Fruit fly (Drosophila melanogaster) whole organism, wandering third instar larva: ENCODE results near the gene CG4022.

Experiments
- Abd-B ChIP-seq: fragments of >200 bp; optimal IDR thresholded peaks from 2 replicates; lab custom pipeline; 2017; ENCODE audit warnings: missing biosample characterization, missing genetic modification characterization
- CG32264 ChIP-seq: fragments of 200-800 bp; sonication (Bioruptor generic); optimal IDR thresholded peaks from 2 replicates; lab custom pipeline; 2016; ENCODE audit warnings: missing biosample characterization, missing genetic modification characterization
- CG9705 ChIP-seq: fragments of 200-800 bp; sonication (Bioruptor generic); optimal IDR thresholded peaks from 2 replicates; lab custom pipeline; 2018; ENCODE audit warnings: missing biosample characterization, mild to moderate bottlenecking, missing genetic modification characterization
- CrebA ChIP-seq: fragments of 200-800 bp; sonication (Bioruptor generic); optimal IDR thresholded peaks from 2 replicates; lab custom pipeline; 2016; ENCODE audit warnings: missing biosample characterization, mild to moderate bottlenecking, missing genetic modification characterization, borderline replicate concordance
- Dif ChIP-seq: fragments of 200-275, 200-300 bp; sonication (Bioruptor generic); optimal IDR thresholded peaks from 2 replicates; lab custom pipeline; 2018; ENCODE audit warnings: missing biosample characterization, missing genetic modification characterization; ENCODE audit not compliant: partially characterized antibody
- GATAd ChIP-seq: sonication (Bioruptor generic); optimal IDR thresholded peaks from 2 replicates; lab custom pipeline; 2016; ENCODE audit warnings: missing biosample characterization, missing genetic modification characterization
- HLH106 ChIP-seq: fragments of 200-800 bp; optimal IDR thresholded peaks from 3 replicates; lab custom pipeline; 2019; ENCODE audit warnings: missing biosample characterization, mild to moderate bottlenecking, missing genetic modification characterization, moderate library complexity
- Hnf4 ChIP-seq: fragments of 200-800 bp; sonication (Bioruptor generic); optimal IDR thresholded peaks from 2 replicates; lab custom pipeline; 2016; ENCODE audit warnings: missing biosample characterization, mild to moderate bottlenecking, missing genetic modification characterization
- Hr78 ChIP-seq: fragments of >200 bp; optimal IDR thresholded peaks from 2 replicates; lab custom pipeline; 2017; ENCODE audit warnings: missing biosample characterization, missing genetic modification characterization
- Hr83 ChIP-seq: fragments of 200-300 bp; sonication (Bioruptor generic); optimal IDR thresholded peaks from 2 replicates; lab custom pipeline; 2016; ENCODE audit warnings: missing biosample characterization, mild to moderate bottlenecking, missing genetic modification characterization, moderate library complexity; ENCODE audit not compliant: poor library complexity, severe bottlenecking
- Jra ChIP-seq: sonication (Bioruptor generic); optimal IDR thresholded peaks from 2 replicates; lab custom pipeline; 2016; ENCODE audit warnings: missing biosample characterization, missing genetic modification characterization
- Mio ChIP-seq: sonication (Bioruptor generic); optimal IDR thresholded peaks from 2 replicates; lab custom pipeline; 2016; ENCODE audit warnings: missing biosample characterization, missing genetic modification characterization
- Myc ChIP-seq: fragments of >200 bp; optimal IDR thresholded peaks from 2 replicates; lab custom pipeline; 2017
- N ChIP-seq: fragments of >200 bp; optimal IDR thresholded peaks from 2 replicates; lab custom pipeline; 2018; ENCODE audit warnings: missing biosample characterization, missing external identifiers, missing genetic modification characterization
- Rel ChIP-seq, 2 experiments: fragments of 200-800 bp; sonication (Bioruptor generic) in 1 of 2; optimal IDR thresholded peaks; 2 replicates in 1 of 2; 3 replicates in 1 of 2; lab custom pipeline; 2016 to 2019; ENCODE audit warnings: mild to moderate bottlenecking in 2 of 2, missing biosample characterization in 2 of 2, missing genetic modification characterization in 2 of 2, moderate library complexity in 1 of 2
- Sp1 ChIP-seq: fragments of 200-800 bp; sonication (Bioruptor generic); optimal IDR thresholded peaks from 3 replicates; lab custom pipeline; 2019; ENCODE audit warnings: missing biosample characterization, mild to moderate bottlenecking, missing genetic modification characterization, moderate library complexity
- Vsx2 ChIP-seq: fragments of 200-300, 225-300 bp; sonication (Bioruptor generic); optimal IDR thresholded peaks from 2 replicates; lab custom pipeline; 2018; ENCODE audit warnings: missing biosample characterization, missing genetic modification characterization; ENCODE audit not compliant: partially characterized antibody
- br ChIP-seq: fragments of 200-800 bp; sonication (Bioruptor generic); optimal IDR thresholded peaks from 2 replicates; lab custom pipeline; 2016; ENCODE audit warnings: missing biosample characterization, missing genetic modification characterization
- brk ChIP-seq: fragments of 200-800 bp; sonication (Bioruptor generic); optimal IDR thresholded peaks from 2 replicates; lab custom pipeline; 2016; ENCODE audit warnings: missing biosample characterization, mild to moderate bottlenecking, missing genetic modification characterization
- dl ChIP-seq, 2 experiments: fragments of 175-275, 200-275 bp in 1 of 2; fragments of 200-275 bp in 1 of 2; sonication (Bioruptor generic); optimal IDR thresholded peaks; lab custom pipeline; 2018; ENCODE audit warnings: mild to moderate bottlenecking in 2 of 2, missing biosample characterization in 2 of 2, missing genetic modification characterization in 2 of 2, moderate library complexity in 2 of 2; ENCODE audit not compliant: partially characterized antibody in 2 of 2, insufficient read depth in 1 of 2
- dmrt93B ChIP-seq: fragments of 200-800 bp; sonication (Bioruptor generic); optimal IDR thresholded peaks from 2 replicates; lab custom pipeline; 2018; ENCODE audit warnings: missing biosample characterization, mild to moderate bottlenecking, missing genetic modification characterization
- dsf ChIP-seq: sonication (Bioruptor generic); optimal IDR thresholded peaks from 2 replicates; lab custom pipeline; 2016; ENCODE audit warnings: missing biosample characterization, missing genetic modification characterization, borderline replicate concordance
- ey ChIP-seq: fragments of 200-800 bp; sonication (Bioruptor generic); optimal IDR thresholded peaks from 2 replicates; lab custom pipeline; 2016; ENCODE audit warnings: missing biosample characterization, missing genetic modification characterization
- foxo ChIP-seq, 2 experiments: fragments of 200-800 bp; sonication (Bioruptor generic); optimal IDR thresholded peaks; 2 replicates in 1 of 2; 3 replicates in 1 of 2; lab custom pipeline; 2016 to 2017; ENCODE audit warnings: missing biosample characterization in 2 of 2, missing genetic modification characterization in 2 of 2
- fru ChIP-seq: fragments of 200-800 bp; sonication (Bioruptor generic); optimal IDR thresholded peaks from 3 replicates; lab custom pipeline; 2016; ENCODE audit warnings: missing biosample characterization, mild to moderate bottlenecking, missing genetic modification characterization
- h ChIP-seq: fragments of 200-800 bp; sonication (Bioruptor generic); optimal IDR thresholded peaks from 3 replicates; lab custom pipeline; 2016; ENCODE audit warnings: missing biosample characterization, mild to moderate bottlenecking, missing genetic modification characterization
- jim ChIP-seq: fragments of 175-275, 200-325 bp; sonication (Bioruptor generic); optimal IDR thresholded peaks from 2 replicates; lab custom pipeline; 2016; ENCODE audit warnings: missing biosample characterization, mild to moderate bottlenecking, missing genetic modification characterization
- lola ChIP-seq: fragments of >200 bp; optimal IDR thresholded peaks from 2 replicates; lab custom pipeline; 2017; ENCODE audit warnings: missing biosample characterization, missing genetic modification characterization
- pan ChIP-seq: fragments of >200 bp; optimal IDR thresholded peaks from 2 replicates; lab custom pipeline; 2017
- psq ChIP-seq: fragments of 200-800 bp; sonication (Bioruptor generic); optimal IDR thresholded peaks from 3 replicates; lab custom pipeline; 2017; ENCODE audit warnings: missing biosample characterization, mild to moderate bottlenecking, missing genetic modification characterization, moderate library complexity
- rgr ChIP-seq: fragments of 200-800 bp; sonication (Bioruptor generic); optimal IDR thresholded peaks from 3 replicates; lab custom pipeline; 2016; ENCODE audit warnings: missing biosample characterization, mild to moderate bottlenecking, missing genetic modification characterization
- sage ChIP-seq: fragments of 200-800 bp; sonication (Bioruptor generic); optimal IDR thresholded peaks from 2 replicates; lab custom pipeline; 2016; ENCODE audit warnings: missing biosample characterization, mild to moderate bottlenecking, missing genetic modification characterization
- sv ChIP-seq: fragments of 200-800 bp; sonication (Bioruptor generic); optimal IDR thresholded peaks from 3 replicates; lab custom pipeline; 2016; ENCODE audit warnings: missing biosample characterization, missing genetic modification characterization
- usp ChIP-seq: fragments of >200 bp; optimal IDR thresholded peaks from 2 replicates; lab custom pipeline; 2017; ENCODE audit warnings: missing biosample characterization, missing genetic modification characterization
- woc ChIP-seq: sonication (Bioruptor generic); optimal IDR thresholded peaks from 2 replicates; lab custom pipeline; 2016; ENCODE audit warnings: missing biosample characterization, mild to moderate bottlenecking, missing genetic modification characterization

Gene CG4022

dm6 chr3L:9380344-9380849 lies 30.2 kb downstream of the CG4022 start:
- TF ChIP-seq rgr (GFP tag; lab: Kevin White, UChicago) (no peak), Rel (GFP tag; optimal IDR thresholded peaks at IDR 0.05; lab: Kevin White, UChicago) (no peak), Rel (tag; optimal IDR thresholded peaks at IDR 0.05; lab: Kevin White, UChicago) (peak; percentile 70), Sp1 (GFP tag; lab: Kevin White, UChicago) (peak; percentile 36), dsf (GFP tag; lab: Kevin White, UChicago) (no peak), ey (GFP tag; lab: Kevin White, UChicago) (no peak), HLH106 (tag; lab: Kevin White, UChicago) (peak; percentile 7), dl (GFP tag; optimal IDR thresholded peaks at IDR 0.05; lab: Kevin White, UChicago; ENCODE audit: insufficient read depth in 1 of 2, partially characterized antibody in 2 of 2) (peak in 1 of 2 experiments; percentile 22), woc (GFP tag; lab: Kevin White, UChicago) (peak; percentile 6), CG9705 (GFP tag; lab: Kevin White, UChicago) (peak; percentile 39), Mio (GFP tag; lab: Kevin White, UChicago) (no peak), lola (GFP tag; lab: Kevin White, UChicago) (no peak), Hr83 (GFP tag; lab: Kevin White, UChicago) (no peak), Myc (lab: Kevin White, UChicago) (no peak), sage (GFP tag; lab: Kevin White, UChicago) (no peak), GATAd (GFP tag; lab: Kevin White, UChicago) (no peak), fru (no peak)

dm6 chr3L:9379484-9380343 lies 30.9 kb downstream of the CG4022 start, which contains the start of gene Hsp67Ba:
TSS of gene Hsp67Ba (minus strand) at chr3L:9379534.
- peak; percentile 51 for TF ChIP-seq CrebA (GFP tag; lab: Kevin White, UChicago)
- TF ChIP-seq Dif (GFP tag; lab: Kevin White, UChicago), result peak; percentile 51
- TF ChIP-seq pan (lab: Kevin White, UChicago), result no peak
- no peak for TF ChIP-seq jim (GFP tag; lab: Kevin White, UChicago)
- TF ChIP-seq fru, result peak; percentile 22
- no peak for TF ChIP-seq Mio (GFP tag; lab: Kevin White, UChicago)
- peak; percentile 49 for TF ChIP-seq psq (GFP tag; lab: Kevin White, UChicago)
- TF ChIP-seq Hr83 (GFP tag; lab: Kevin White, UChicago), result peak; percentile 26
- peak; percentile 11 for TF ChIP-seq woc (GFP tag; lab: Kevin White, UChicago)
- TF ChIP-seq, all 38 proteins: peak for 6

dm6 chr3L:9377198-9378035 lies 33.2 kb downstream of the CG4022 start, which contains the start of gene Hsp26:
TSS of gene Hsp26 (minus strand) at chr3L:9377427.
- TF ChIP-seq psq (GFP tag; lab: Kevin White, UChicago) (peak; percentile 94), CG32264 (GFP tag; lab: Kevin White, UChicago) (peak; percentile 86), Dif (GFP tag; lab: Kevin White, UChicago) (peak; percentile 66), foxo (GFP tag; optimal IDR thresholded peaks at IDR 0.05; lab: Kevin White, UChicago) (peak; percentile 52 to 94), sage (GFP tag; lab: Kevin White, UChicago) (peak; percentile 89), ey (GFP tag; lab: Kevin White, UChicago) (peak; percentile 96), Abd-B (GFP tag; lab: Kevin White, UChicago) (no peak), Hr83 (GFP tag; lab: Kevin White, UChicago) (peak; percentile 6), lola (GFP tag; lab: Kevin White, UChicago) (no peak), usp (GFP tag; lab: Kevin White, UChicago) (no peak), woc (GFP tag; lab: Kevin White, UChicago) (peak; percentile 92), Hr78 (GFP tag; lab: Kevin White, UChicago) (no peak), sv (GFP tag; lab: Kevin White, UChicago) (peak; percentile 75), GATAd (GFP tag; lab: Kevin White, UChicago) (no peak), CG9705 (GFP tag; lab: Kevin White, UChicago) (no peak), jim (GFP tag; lab: Kevin White, UChicago) (peak; percentile 79), fru (peak; percentile 95), Vsx2 (peak; percentile 67), br (GFP tag; lab: Kevin White, UChicago) (peak; percentile 95), CrebA (GFP tag; lab: Kevin White, UChicago) (no peak), Hnf4 (GFP tag; lab: Kevin White, UChicago) (peak; percentile 93), brk (GFP tag; lab: Kevin White, UChicago) (peak; percentile 97), HLH106 (tag; lab: Kevin White, UChicago) (peak; percentile 84), Rel (GFP tag; optimal IDR thresholded peaks at IDR 0.05; lab: Kevin White, UChicago) (peak; percentile 0), Rel (tag; optimal IDR thresholded peaks at IDR 0.05; lab: Kevin White, UChicago) (peak; percentile 52), Myc (lab: Kevin White, UChicago) (no peak), dmrt93B (peak; percentile 60), Sp1 (GFP tag; lab: Kevin White, UChicago) (peak; percentile 89), N (GFP tag; lab: Kevin White, UChicago) (no peak), rgr (GFP tag; lab: Kevin White, UChicago) (peak; percentile 96), dsf (GFP tag; lab: Kevin White, UChicago) (peak; percentile 59), dl (GFP tag; optimal IDR thresholded peaks at IDR 0.05; lab: Kevin White, UChicago; ENCODE audit: insufficient read depth in 1 of 2, partially characterized antibody in 2 of 2) (peak; percentile 23 to 25), h (GFP tag; lab: Kevin White, UChicago) (peak; percentile 97), Jra (GFP tag; lab: Kevin White, UChicago) (peak; percentile 87)
